Fruit fly (Drosophila melanogaster): ENCODE measurements around the gene Trf4-2.

Trf4-2 gene

DNA sequence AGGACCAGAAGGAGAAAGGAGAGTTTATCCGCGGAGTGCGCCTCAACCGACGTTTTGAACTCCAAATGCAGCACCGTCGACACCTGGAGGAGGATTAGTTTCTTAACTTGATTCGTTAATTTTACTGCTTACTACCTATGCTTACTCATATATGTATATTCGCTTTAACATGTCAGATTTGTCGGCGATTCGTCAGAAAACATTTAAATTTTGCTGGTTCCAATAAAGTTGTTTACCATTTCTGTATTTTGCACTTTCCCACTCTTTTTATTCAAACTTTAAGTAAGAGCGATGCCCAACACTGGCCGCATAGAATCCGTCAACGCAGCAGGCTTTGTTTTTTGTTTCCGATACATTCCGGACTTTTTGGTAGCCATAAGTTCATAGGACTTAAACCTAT lies at the start of gene Trf4-2:
TSS of gene Trf4-2 (plus strand) at position 301 of the 400 bp plus-strand sequence.
- no peak for TF ChIP-seq CG5204 (GFP tag; optimal IDR thresholded peaks at IDR 0.05)
- no peak for TF ChIP-seq CG14711 (tag; optimal IDR thresholded peaks at IDR 0.05)
- TF ChIP-seq CG11617 (GFP tag; optimal IDR thresholded peaks at IDR 0.05): no peak
- no peak for TF ChIP-seq pad (GFP tag; optimal IDR thresholded peaks at IDR 0.05)
- TF ChIP-seq CG7101 (tag; optimal IDR thresholded peaks at IDR 0.05): no peak
- no peak for TF ChIP-seq CG12768 (GFP tag; optimal IDR thresholded peaks at IDR 0.05)
- TF ChIP-seq CG33017 (tag; optimal IDR thresholded peaks at IDR 0.05): no peak
- TF ChIP-seq Crg-1 (GFP tag; optimal IDR thresholded peaks at IDR 0.05): no peak
- no peak for TF ChIP-seq toe (GFP tag; optimal IDR thresholded peaks at IDR 0.05)
- TF ChIP-seq ovo (GFP tag; optimal IDR thresholded peaks at IDR 0.05): no peak
- no peak for TF ChIP-seq tj (GFP tag; optimal IDR thresholded peaks at IDR 0.05)
- TF ChIP-seq CG1620 (GFP tag; optimal IDR thresholded peaks at IDR 0.05): no peak

dm6 chr3R:24875939-24876842 lies 48.8 kb upstream of the Trf4-2 start, which contains the start of gene CG3744:
Gene CG3744 (minus strand): TSS chr3R:24876654.
- peak; percentile 83 for TF ChIP-seq CG7101 (tag; optimal IDR thresholded peaks at IDR 0.05)
- TF ChIP-seq CG33017 (tag; optimal IDR thresholded peaks at IDR 0.05): peak; percentile 82
- TF ChIP-seq CG12768 (GFP tag; optimal IDR thresholded peaks at IDR 0.05): peak; percentile 85
- no peak for TF ChIP-seq Mnt (GFP tag; optimal IDR thresholded peaks at IDR 0.05)
- peak; percentile 81 for TF ChIP-seq CG11617 (GFP tag; optimal IDR thresholded peaks at IDR 0.05)
- TF ChIP-seq ovo (GFP tag; optimal IDR thresholded peaks at IDR 0.05): peak; percentile 84
- no peak for TF ChIP-seq cnc (optimal IDR thresholded peaks at IDR 0.05)
- peak; percentile 80 for TF ChIP-seq CG1620 (GFP tag; optimal IDR thresholded peaks at IDR 0.05)
- peak; percentile 80 for TF ChIP-seq bab1 (GFP tag; optimal IDR thresholded peaks at IDR 0.05)
- TF ChIP-seq Crg-1 (GFP tag; optimal IDR thresholded peaks at IDR 0.05): peak; percentile 79
- TF ChIP-seq CG5204 (GFP tag; optimal IDR thresholded peaks at IDR 0.05): peak; percentile 72
- peak; percentile 84 for TF ChIP-seq toe (GFP tag; optimal IDR thresholded peaks at IDR 0.05)
- no peak for TF ChIP-seq kay (GFP tag; ENCODE audit: borderline replicate concordance)
- TF ChIP-seq pad (GFP tag; optimal IDR thresholded peaks at IDR 0.05): peak; percentile 67
- TF ChIP-seq cic (GFP tag; optimal IDR thresholded peaks at IDR 0.05): peak; percentile 50
- TF ChIP-seq CG14711 (tag; optimal IDR thresholded peaks at IDR 0.05): peak; percentile 70
- TF ChIP-seq tj (GFP tag; optimal IDR thresholded peaks at IDR 0.05): peak; percentile 34
- TF ChIP-seq Hr96 (GFP tag; optimal IDR thresholded peaks at IDR 0.05): peak; percentile 50
- TF ChIP-seq CG7045 (GFP tag; optimal IDR thresholded peaks at IDR 0.05): peak; percentile 87
- peak; percentile 82 for TF ChIP-seq Clk (GFP tag; optimal IDR thresholded peaks at IDR 0.05)

DNA sequence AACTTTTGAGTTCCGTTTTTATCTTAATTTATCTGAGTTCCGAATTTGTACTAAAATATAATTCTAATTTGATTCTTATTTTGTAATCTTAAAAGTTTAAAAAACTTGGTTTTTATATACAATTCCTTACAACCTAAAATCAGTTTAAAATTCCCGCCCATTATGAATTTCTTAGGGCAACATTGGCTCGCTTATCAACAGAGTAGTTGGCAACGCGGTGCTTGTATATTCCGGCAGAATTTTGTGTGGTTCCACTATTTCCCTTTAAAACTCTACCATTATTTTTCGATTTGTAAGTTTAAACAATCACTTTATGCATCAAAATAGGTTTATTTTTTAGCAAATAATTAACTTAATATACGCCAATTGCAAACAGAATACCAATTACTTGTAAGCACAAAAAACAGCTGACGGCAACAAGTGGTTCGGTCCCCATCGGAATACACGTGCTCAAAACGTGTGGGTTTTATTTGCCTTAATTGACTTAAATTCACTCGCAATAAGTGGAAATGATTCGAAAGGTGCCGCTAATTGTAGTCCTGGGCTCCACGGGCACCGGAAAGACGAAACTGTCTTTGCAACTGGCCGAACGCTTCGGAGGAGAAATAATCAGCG lies 48.1 kb upstream of the Trf4-2 start, which contains the start of the genes CG11089 and CG31381:
TSS of gene CG11089 (plus strand) at position 203 of the 615 bp plus-strand sequence.
TSS of gene CG31381 (plus strand) at position 203 of the 615 bp plus-strand sequence.
- TF ChIP-seq pad (GFP tag; optimal IDR thresholded peaks at IDR 0.05) (no peak), CG7045 (GFP tag; optimal IDR thresholded peaks at IDR 0.05) (no peak), CG5204 (GFP tag; optimal IDR thresholded peaks at IDR 0.05) (no peak), tj (GFP tag; optimal IDR thresholded peaks at IDR 0.05) (peak; percentile 46), Mnt (GFP tag; optimal IDR thresholded peaks at IDR 0.05) (peak; percentile 80), Crg-1 (GFP tag; optimal IDR thresholded peaks at IDR 0.05) (no peak), Clk (GFP tag; optimal IDR thresholded peaks at IDR 0.05) (no peak), CG12768 (GFP tag; optimal IDR thresholded peaks at IDR 0.05) (no peak)

- TF ChIP-seq Clk (GFP tag; optimal IDR thresholded peaks at IDR 0.05) (no peak), CG12768 (GFP tag; optimal IDR thresholded peaks at IDR 0.05) (no peak), Hr96 (GFP tag; optimal IDR thresholded peaks at IDR 0.05) (no peak), tj (GFP tag; optimal IDR thresholded peaks at IDR 0.05) (peak; percentile 90)
Observed at dm6 chr3R:24878655-24879054, 46.4 kb upstream of the Trf4-2 start.

DNA sequence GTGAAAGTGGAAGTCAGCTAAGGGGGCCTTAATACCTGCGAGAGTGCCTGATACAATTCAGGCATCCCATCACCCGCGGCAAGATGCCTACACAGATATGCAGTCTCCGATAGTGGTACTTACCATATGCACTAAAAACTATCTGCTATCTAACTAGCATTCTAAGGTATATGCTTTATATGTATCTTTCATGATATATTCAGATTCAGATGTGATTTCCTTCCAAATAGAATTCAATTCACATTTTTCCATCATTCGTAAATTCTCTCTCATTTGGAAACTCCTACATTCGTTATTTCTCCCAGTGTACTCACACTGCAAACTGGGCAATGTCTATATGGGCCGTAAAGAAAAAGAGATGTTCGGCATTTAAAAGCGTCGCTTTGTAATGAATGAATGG lies 38.5 kb upstream of the Trf4-2 start:
- TF ChIP-seq toe (GFP tag; optimal IDR thresholded peaks at IDR 0.05) (no peak), CG11617 (GFP tag; optimal IDR thresholded peaks at IDR 0.05) (no peak), Clk (GFP tag; optimal IDR thresholded peaks at IDR 0.05) (no peak), kay (GFP tag; ENCODE audit: borderline replicate concordance) (no peak), Hr96 (GFP tag; optimal IDR thresholded peaks at IDR 0.05) (no peak), CG12768 (GFP tag; optimal IDR thresholded peaks at IDR 0.05) (no peak), CG5204 (GFP tag; optimal IDR thresholded peaks at IDR 0.05) (no peak), Crg-1 (GFP tag; optimal IDR thresholded peaks at IDR 0.05) (no peak), CG14711 (tag; optimal IDR thresholded peaks at IDR 0.05) (no peak), CG7101 (tag; optimal IDR thresholded peaks at IDR 0.05) (no peak), CG7045 (GFP tag; optimal IDR thresholded peaks at IDR 0.05) (no peak), ovo (GFP tag; optimal IDR thresholded peaks at IDR 0.05) (no peak), bab1 (GFP tag; optimal IDR thresholded peaks at IDR 0.05) (no peak), pad (GFP tag; optimal IDR thresholded peaks at IDR 0.05) (no peak), tj (GFP tag; optimal IDR thresholded peaks at IDR 0.05) (no peak), cnc (optimal IDR thresholded peaks at IDR 0.05) (no peak), CG1620 (GFP tag; optimal IDR thresholded peaks at IDR 0.05) (no peak), CG33017 (tag; optimal IDR thresholded peaks at IDR 0.05) (no peak), cic (GFP tag; optimal IDR thresholded peaks at IDR 0.05) (no peak)

DNA sequence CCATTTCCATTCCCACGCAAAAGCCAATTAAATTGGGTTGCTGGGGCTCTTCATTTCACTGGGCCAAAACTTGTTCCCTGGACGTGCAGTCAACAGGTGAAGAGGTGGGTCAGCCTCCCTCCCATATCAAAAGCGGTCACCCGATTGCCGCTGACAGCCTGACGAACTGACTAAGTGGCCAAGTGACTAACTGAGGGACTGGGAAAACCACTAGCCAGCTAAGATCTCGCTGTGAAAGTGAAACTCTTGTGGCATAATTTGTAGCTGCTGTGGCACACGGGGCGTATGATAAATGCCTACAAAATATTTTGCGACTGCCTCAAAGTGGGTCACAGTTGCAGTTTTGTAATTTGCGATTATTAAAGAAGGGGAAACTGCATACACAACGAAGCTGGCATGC lies 36.6 kb upstream of the Trf4-2 start:
- TF ChIP-seq CG1620 (GFP tag; optimal IDR thresholded peaks at IDR 0.05) (no peak), pad (GFP tag; optimal IDR thresholded peaks at IDR 0.05) (no peak), kay (GFP tag; ENCODE audit: borderline replicate concordance) (no peak), CG12768 (GFP tag; optimal IDR thresholded peaks at IDR 0.05) (no peak), CG33017 (tag; optimal IDR thresholded peaks at IDR 0.05) (no peak), CG7045 (GFP tag; optimal IDR thresholded peaks at IDR 0.05) (no peak), tj (GFP tag; optimal IDR thresholded peaks at IDR 0.05) (no peak), ovo (GFP tag; optimal IDR thresholded peaks at IDR 0.05) (no peak), cnc (optimal IDR thresholded peaks at IDR 0.05) (no peak), Crg-1 (GFP tag; optimal IDR thresholded peaks at IDR 0.05) (no peak), toe (GFP tag; optimal IDR thresholded peaks at IDR 0.05) (no peak), CG7101 (tag; optimal IDR thresholded peaks at IDR 0.05) (no peak), Mnt (GFP tag; optimal IDR thresholded peaks at IDR 0.05) (no peak), CG11617 (GFP tag; optimal IDR thresholded peaks at IDR 0.05) (no peak)
